Fruit fly (Drosophila melanogaster) whole organism, embryonic: ENCODE measurements around the gene dpr18.

Experiments used
- BtbVII ChIP-seq: fragments of 200-800 bp; sonication (Bioruptor generic); optimal IDR thresholded peaks from 3 replicates; lab custom pipeline; 2017; ENCODE audit warnings: missing biosample characterization, mild to moderate bottlenecking, missing genetic modification characterization
- CG1024 ChIP-seq: fragments of 200-800 bp; sonication (Bioruptor generic); IDR thresholded peaks from 2 replicates; pipeline ENCODE4 v1.3.6; 2022; ENCODE audit warnings: missing biosample characterization, missing genetic modification characterization
- CG12104 ChIP-seq: fragments of 200-800 bp; sonication (Bioruptor generic); optimal IDR thresholded peaks from 3 replicates; lab custom pipeline; 2016; ENCODE audit warnings: missing biosample characterization, missing genetic modification characterization
- CG13287 ChIP-seq: fragments of 200-800 bp; sonication (Bioruptor generic); IDR thresholded peaks from 2 replicates; pipeline ENCODE4 v1.3.6; 2022; ENCODE audit warnings: missing biosample characterization, missing genetic modification characterization; ENCODE audit not compliant: partially characterized antibody
- CG14860 ChIP-seq: fragments of 200-800 bp; sonication (Bioruptor generic); IDR thresholded peaks from 3 replicates; pipeline ENCODE4 v1.3.6; 2022; ENCODE audit warnings: missing biosample characterization, missing genetic modification characterization; ENCODE audit not compliant: partially characterized antibody
- CG15011 ChIP-seq: fragments of 200-800 bp; sonication (Bioruptor generic); optimal IDR thresholded peaks from 3 replicates; lab custom pipeline; 2018; ENCODE audit warnings: missing biosample characterization, mild to moderate bottlenecking, missing genetic modification characterization
- CG15269 ChIP-seq: fragments of 200-800 bp; sonication (Bioruptor generic); optimal IDR thresholded peaks from 2 replicates; lab custom pipeline; 2018; ENCODE audit warnings: missing biosample characterization, mild to moderate bottlenecking, missing genetic modification characterization, moderate library complexity
- CG17359 ChIP-seq: fragments of 200-800 bp; sonication (Bioruptor generic); optimal IDR thresholded peaks from 3 replicates; lab custom pipeline; 2018; ENCODE audit warnings: missing biosample characterization, mild to moderate bottlenecking, missing genetic modification characterization, moderate library complexity
- CG17568 ChIP-seq: fragments of 200-800 bp; sonication (Bioruptor generic); optimal IDR thresholded peaks from 2 replicates; lab custom pipeline; 2018; ENCODE audit warnings: missing biosample characterization, mild to moderate bottlenecking, missing genetic modification characterization, moderate library complexity
- CG2202 ChIP-seq: fragments of 200-800 bp; sonication (Bioruptor generic); optimal IDR thresholded peaks from 2 replicates; lab custom pipeline; 2018; ENCODE audit warnings: missing biosample characterization, mild to moderate bottlenecking, missing genetic modification characterization
- CG3065 ChIP-seq: fragments of 200-800 bp; sonication (Bioruptor generic); optimal IDR thresholded peaks from 2 replicates; lab custom pipeline; 2016; ENCODE audit warnings: missing biosample characterization, missing genetic modification characterization
- CG32767 ChIP-seq: fragments of 200-800 bp; sonication (Bioruptor generic); IDR thresholded peaks from 2 replicates; pipeline ENCODE4 v1.3.6; 2022; ENCODE audit warnings: missing biosample characterization, missing genetic modification characterization
- CG3281 ChIP-seq: fragments of 200-800 bp; sonication (Bioruptor generic); optimal IDR thresholded peaks from 3 replicates; lab custom pipeline; 2017; ENCODE audit warnings: missing biosample characterization, mild to moderate bottlenecking, missing genetic modification characterization
- CG3995 ChIP-seq: fragments of 200-800 bp; sonication (Bioruptor generic); optimal IDR thresholded peaks from 3 replicates; lab custom pipeline; 2016; ENCODE audit warnings: missing biosample characterization, missing genetic modification characterization
- CG6175 ChIP-seq: fragments of 200-800 bp; sonication (Bioruptor generic); IDR thresholded peaks from 3 replicates; pipeline ENCODE4 v1.3.6; 2022; ENCODE audit warnings: missing biosample characterization, missing genetic modification characterization
- CG6254 ChIP-seq: fragments of 200-800 bp; sonication (Bioruptor generic); optimal IDR thresholded peaks from 3 replicates; lab custom pipeline; 2017; ENCODE audit warnings: mild to moderate bottlenecking, missing biosample characterization, missing genetic modification reagents, missing genetic modification characterization
- CG6791 ChIP-seq: fragments of 200-800 bp; sonication (Bioruptor generic); IDR thresholded peaks from 3 replicates; pipeline ENCODE4 v1.3.6; 2022; ENCODE audit warnings: missing biosample characterization, missing genetic modification characterization; ENCODE audit not compliant: partially characterized antibody
- CG6854 ChIP-seq: fragments of 200-800 bp; sonication (Bioruptor generic); optimal IDR thresholded peaks from 3 replicates; lab custom pipeline; 2017; ENCODE audit warnings: missing biosample characterization, mild to moderate bottlenecking, missing genetic modification characterization
- CG8478 ChIP-seq: fragments of >200 bp; optimal IDR thresholded peaks from 2 replicates; lab custom pipeline; 2018
- CG8924 ChIP-seq: fragments of 200-800 bp; optimal IDR thresholded peaks from 3 replicates; lab custom pipeline; 2019; ENCODE audit warnings: missing biosample characterization, mild to moderate bottlenecking, missing genetic modification characterization, moderate library complexity
- CG9817 ChIP-seq: fragments of 200-800 bp; sonication (Bioruptor generic); optimal IDR thresholded peaks from 2 replicates; lab custom pipeline; 2018; ENCODE audit warnings: missing biosample characterization, mild to moderate bottlenecking, missing genetic modification characterization, moderate library complexity
- CTCF ChIP-seq: fragments of 200-800 bp; sonication (Bioruptor generic); optimal IDR thresholded peaks from 2 replicates; lab custom pipeline; 2017; ENCODE audit warnings: missing biosample characterization, mild to moderate bottlenecking, missing genetic modification characterization, moderate library complexity
- Dref ChIP-seq: fragments of 200-800 bp; sonication (Bioruptor generic); IDR thresholded peaks from 2 replicates; pipeline ENCODE4 v1.3.6; 2022; ENCODE audit warnings: missing biosample characterization, missing genetic modification characterization
- GATAe ChIP-seq: fragments of 200-800 bp; sonication (Bioruptor generic); conservative IDR thresholded peaks from 2 replicates; pipeline ENCODE4 v1.3.6; 2022; ENCODE audit warnings: missing biosample characterization, missing genetic modification characterization
- Optix ChIP-seq: fragments of 200-800 bp; sonication (Bioruptor generic); IDR thresholded peaks from 3 replicates; pipeline ENCODE4 v1.3.6; 2022; ENCODE audit warnings: missing biosample characterization, missing genetic modification characterization
- Poxn ChIP-seq: fragments of 200-800 bp; sonication (Bioruptor generic); IDR thresholded peaks from 2 replicates; pipeline ENCODE4 v1.3.6; 2022; ENCODE audit warnings: missing biosample characterization, missing genetic modification characterization
- Ptx1 ChIP-seq: fragments of 200-800 bp; sonication (Bioruptor generic); IDR thresholded peaks from 2 replicates; pipeline ENCODE4 v1.3.6; 2022; ENCODE audit warnings: missing biosample characterization, missing genetic modification characterization
- Side ChIP-seq: fragments of 200-800 bp; sonication (Bioruptor generic); optimal IDR thresholded peaks from 2 replicates; lab custom pipeline; 2016; ENCODE audit warnings: missing biosample characterization, missing genetic modification characterization
- YL-1 ChIP-seq: fragments of 200-800 bp; sonication (Bioruptor generic); optimal IDR thresholded peaks from 3 replicates; lab custom pipeline; 2017; ENCODE audit warnings: missing biosample characterization, mild to moderate bottlenecking, missing genetic modification characterization
- aop ChIP-seq: fragments of 200-800 bp; sonication (Bioruptor generic); IDR thresholded peaks from 2 replicates; pipeline ENCODE4 v1.3.6; 2022; ENCODE audit warnings: missing biosample characterization, missing genetic modification characterization
- cas ChIP-seq: fragments of 200-800 bp; sonication (Bioruptor generic); IDR thresholded peaks from 2 replicates; pipeline ENCODE4 v1.3.6; 2022; ENCODE audit warnings: missing biosample characterization, missing genetic modification characterization
- crol ChIP-seq: fragments of 200-800 bp; sonication (Bioruptor generic); IDR thresholded peaks from 2 replicates; pipeline ENCODE4 v1.3.6; 2022; ENCODE audit warnings: missing biosample characterization, missing genetic modification characterization
- danr ChIP-seq: fragments of 200-800 bp; sonication (Bioruptor generic); IDR thresholded peaks from 2 replicates; pipeline ENCODE4 v1.3.6; 2022; ENCODE audit warnings: missing biosample characterization, missing genetic modification characterization
- dm ChIP-seq: fragments of 200-800 bp; sonication (Bioruptor generic); optimal IDR thresholded peaks from 3 replicates; lab custom pipeline; 2016; ENCODE audit warnings: missing biosample characterization, missing genetic modification characterization
- esg ChIP-seq: fragments of 200-800 bp; sonication (Bioruptor generic); conservative IDR thresholded peaks from 2 replicates; pipeline ENCODE4 v1.3.6; 2022; ENCODE audit warnings: missing biosample characterization, missing genetic modification characterization
- gro ChIP-seq: fragments of 200-800 bp; sonication (Bioruptor generic); optimal IDR thresholded peaks from 2 replicates; lab custom pipeline; 2016; ENCODE audit warnings: missing biosample characterization, missing genetic modification characterization
- hb ChIP-seq: fragments of 200-800 bp; sonication (Bioruptor generic); IDR thresholded peaks from 3 replicates; pipeline ENCODE4 v1.3.6; 2022; ENCODE audit warnings: missing biosample characterization, missing genetic modification characterization; ENCODE audit not compliant: partially characterized antibody
- maf-S ChIP-seq: fragments of 200-800 bp; sonication (Bioruptor generic); optimal IDR thresholded peaks from 2 replicates; lab custom pipeline; 2016; ENCODE audit warnings: missing biosample characterization, missing genetic modification characterization
- nerfin-2 ChIP-seq: fragments of 200-800 bp; sonication (Bioruptor generic); IDR thresholded peaks from 2 replicates; pipeline ENCODE4 v1.3.6; 2022; ENCODE audit warnings: missing biosample characterization, missing genetic modification characterization; ENCODE audit not compliant: partially characterized antibody
- nmo ChIP-seq: fragments of 200-800 bp; sonication (Bioruptor generic); optimal IDR thresholded peaks from 2 replicates; lab custom pipeline; 2018; ENCODE audit warnings: missing biosample characterization, mild to moderate bottlenecking, missing genetic modification characterization, moderate library complexity
- onecut ChIP-seq: fragments of 200-800 bp; sonication (Bioruptor generic); IDR thresholded peaks from 2 replicates; pipeline ENCODE4 v1.3.6; 2022; ENCODE audit warnings: missing biosample characterization, missing genetic modification characterization
- p53 ChIP-seq: fragments of 200-800 bp; sonication (Bioruptor generic); optimal IDR thresholded peaks from 2 replicates; lab custom pipeline; 2016; ENCODE audit warnings: missing biosample characterization, missing genetic modification characterization
- pzg ChIP-seq: fragments of 200-800 bp; sonication (Bioruptor generic); optimal IDR thresholded peaks from 3 replicates; lab custom pipeline; 2018; ENCODE audit warnings: missing biosample characterization, mild to moderate bottlenecking, missing genetic modification characterization, moderate library complexity
- repo ChIP-seq: fragments of 200-800 bp; sonication (Bioruptor generic); optimal IDR thresholded peaks from 2 replicates; lab custom pipeline; 2016; ENCODE audit warnings: missing biosample characterization, missing genetic modification characterization
- rib ChIP-seq: fragments of 200-800 bp; sonication (Bioruptor generic); IDR thresholded peaks from 2 replicates; pipeline ENCODE4 v1.3.6; 2022; ENCODE audit warnings: missing biosample characterization, missing genetic modification characterization
- sd ChIP-seq: fragments of 200-800 bp; sonication (Bioruptor generic); optimal IDR thresholded peaks from 3 replicates; lab custom pipeline; 2018; ENCODE audit warnings: missing biosample characterization, mild to moderate bottlenecking, missing genetic modification characterization, moderate library complexity
- sens-2 ChIP-seq: fragments of 200-800 bp; sonication (Bioruptor generic); IDR thresholded peaks from 2 replicates; pipeline ENCODE4 v1.3.6; 2022; ENCODE audit warnings: missing biosample characterization, missing genetic modification characterization
- seq ChIP-seq: fragments of 200-800 bp; sonication (Bioruptor generic); IDR thresholded peaks from 2 replicates; pipeline ENCODE4 v1.3.6; 2022; ENCODE audit warnings: missing biosample characterization, missing genetic modification characterization
- ssp ChIP-seq: fragments of 200-800 bp; sonication (Bioruptor generic); IDR thresholded peaks from 2 replicates; pipeline ENCODE4 v1.3.6; 2022; ENCODE audit warnings: missing biosample characterization, missing genetic modification characterization
- tap ChIP-seq: fragments of 200-800 bp; optimal IDR thresholded peaks from 3 replicates; lab custom pipeline; 2019; ENCODE audit warnings: missing biosample characterization, mild to moderate bottlenecking, missing genetic modification characterization, moderate library complexity
- vnd ChIP-seq: fragments of 200-800 bp; sonication (Bioruptor generic); IDR thresholded peaks from 3 replicates; pipeline ENCODE4 v1.3.6; 2022; ENCODE audit warnings: missing biosample characterization, missing genetic modification characterization; ENCODE audit not compliant: partially characterized antibody

The dpr18 gene

dm6 chrX:16091431-16091990, 28.0 kb downstream of the dpr18 start, which contains the start of gene Tob (continued):
- TF ChIP-seq CG17568 (GFP tag; lab: Kevin White, UChicago) (no peak), sens-2 (GFP tag; lab: Robert Waterston, UW) (no peak), CG6254 (GFP tag; lab: Kevin White, UChicago) (no peak), CG15011 (GFP tag; lab: Kevin White, UChicago) (no peak), CG8924 (tag; lab: Kevin White, UChicago) (peak; percentile 12), CG13287 (GFP tag; lab: Robert Waterston, UW) (peak; percentile 43; the same call in 1 of the 2 replicates), CG15269 (tag; lab: Kevin White, UChicago) (no peak), CG9817 (no peak), nmo (GFP tag; lab: Kevin White, UChicago) (peak; percentile 6), Dref (GFP tag; lab: Robert Waterston, UW) (no peak), CG17359 (no peak), maf-S (GFP tag; lab: Kevin White, UChicago) (no peak), CG6791 (GFP tag; lab: Robert Waterston, UW) (no peak), Optix (GFP tag; lab: Robert Waterston, UW) (no peak), rib (peak; percentile 27; the same call in 1 of the 2 replicates), crol (GFP tag; lab: Robert Waterston, UW) (peak; percentile 93), repo (GFP tag; lab: Kevin White, UChicago) (no peak), CTCF (GFP tag; lab: Kevin White, UChicago) (no peak), CG14860 (GFP tag; lab: Robert Waterston, UW) (no peak), cas (GFP tag; lab: Robert Waterston, UW) (peak; percentile 12; the same call in 1 of the 2 replicates), CG2202 (no peak), seq (GFP tag; lab: Robert Waterston, UW) (0 out of 2 replicates have a peak, but pooled peaks have one; percentile 13), CG6854 (GFP tag; lab: Kevin White, UChicago) (peak; percentile 4), Ptx1 (GFP tag; lab: Robert Waterston, UW) (no peak), danr (GFP tag; lab: Robert Waterston, UW) (no peak), CG3995 (GFP tag; lab: Kevin White, UChicago) (no peak), CG12104 (GFP tag; lab: Kevin White, UChicago) (no peak), CG32767 (GFP tag; lab: Robert Waterston, UW) (no peak), p53 (GFP tag; lab: Kevin White, UChicago) (no peak), BtbVII (GFP tag; lab: Kevin White, UChicago) (no peak), esg (GFP tag; lab: Robert Waterston, UW) (no peak), onecut (no peak), gro (GFP tag; lab: Kevin White, UChicago) (peak; percentile 40), tap (no peak), CG3281 (GFP tag; lab: Kevin White, UChicago) (peak; percentile 2), aop (GFP tag; lab: Robert Waterston, UW) (no peak), sd (tag; lab: Kevin White, UChicago) (peak; percentile 29), nerfin-2 (GFP tag; lab: Robert Waterston, UW) (no peak), vnd (GFP tag; lab: Robert Waterston, UW) (0 out of 3 replicates have a peak, but pooled peaks have one; percentile 9), CG1024 (GFP tag; lab: Robert Waterston, UW) (0 out of 2 replicates have a peak, but pooled peaks have one; percentile 20), pzg (GFP tag; lab: Kevin White, UChicago) (peak; percentile 4), hb (GFP tag; lab: Robert Waterston, UW) (no peak), Side (GFP tag; lab: Kevin White, UChicago) (peak; percentile 3), CG3065 (GFP tag; lab: Kevin White, UChicago) (no peak), dm (GFP tag; lab: Kevin White, UChicago) (no peak), GATAe (GFP tag; lab: Robert Waterston, UW) (no peak), CG8478 (lab: Kevin White, UChicago) (no peak), Poxn (GFP tag; lab: Robert Waterston, UW) (no peak), YL-1 (no peak), CG6175 (GFP tag; lab: Robert Waterston, UW) (peak; percentile 50; the same call in 1 of the 3 replicates), ssp (no peak)
